Worm (Caenorhabditis elegans) whole organism, young adult: Measurements from ENCODE around the gene bed-2.

Source experiments
- B0019.2 ChIP-seq: fragments of 200-800 bp; sonication (Bioruptor generic); conservative IDR thresholded peaks from 2 replicates; pipeline ENCODE4 v1.3.6; 2022; ENCODE audit warnings: missing genetic modification reagents, missing genetic modification characterization, missing compliant biosample characterization
- F10E7.11 ChIP-seq: sonication (generic microtip); optimal IDR thresholded peaks from 2 replicates; lab custom pipeline; 2017; ENCODE audit warnings: mild to moderate bottlenecking, missing genetic modification characterization, moderate library complexity, missing compliant biosample characterization
- F23B12.7 ChIP-seq: sonication (generic microtip); optimal IDR thresholded peaks from 2 replicates; lab custom pipeline; 2017; ENCODE audit warnings: missing genetic modification characterization, mild to moderate bottlenecking, missing compliant biosample characterization, antibody characterized with exemption, moderate library complexity; ENCODE audit not compliant: insufficient read depth
- F52B5.7 ChIP-seq: sonication (generic microtip); optimal IDR thresholded peaks from 2 replicates; lab custom pipeline; 2016; ENCODE audit warnings: mild to moderate bottlenecking, missing genetic modification characterization, missing compliant biosample characterization
- ZK185.1 ChIP-seq: sonication (generic microtip); optimal IDR thresholded peaks from 2 replicates; lab custom pipeline; 2016; ENCODE audit warnings: mild to moderate bottlenecking, missing genetic modification characterization, missing compliant biosample characterization; ENCODE audit not compliant: poor library complexity, severe bottlenecking
- ama-1 ChIP-seq, 3 experiments: fragments of 150-350 bp in 1 of 3; sonication (generic microtip) in 2 of 3; optimal IDR thresholded peaks; 2 replicates each; lab custom pipeline; 2014 to 2018; ENCODE audit warnings: missing biosample characterization in 2 of 3, missing genetic modification characterization in 2 of 3, missing genetic modification reagents in 2 of 3
- ccch-3 ChIP-seq: fragments of 200-800 bp; sonication (Bioruptor generic); optimal IDR thresholded peaks from 2 replicates; lab custom pipeline; 2018; ENCODE audit warnings: mild to moderate bottlenecking, missing genetic modification characterization, missing compliant biosample characterization
- dox-1 ChIP-seq: fragments of 200-800 bp; sonication (Bioruptor generic); IDR thresholded peaks from 2 replicates; pipeline ENCODE4 v1.3.6; 2022; ENCODE audit warnings: missing genetic modification reagents, missing genetic modification characterization, missing compliant biosample characterization
- egl-18 ChIP-seq: fragments of 200-800 bp; sonication (Bioruptor generic); IDR thresholded peaks from 2 replicates; pipeline ENCODE4 v1.3.6; 2022; ENCODE audit warnings: missing genetic modification reagents, missing genetic modification characterization, missing compliant biosample characterization
- ekl-4 ChIP-seq: fragments of 200-800 bp; sonication (Bioruptor generic); IDR thresholded peaks from 2 replicates; pipeline ENCODE4 v1.3.6; 2022; ENCODE audit warnings: missing genetic modification reagents, missing genetic modification characterization, missing compliant biosample characterization
- gei-17 ChIP-seq: fragments of 200-800 bp; sonication (Bioruptor generic); optimal IDR thresholded peaks from 2 replicates; lab custom pipeline; 2018; ENCODE audit warnings: mild to moderate bottlenecking, missing genetic modification characterization, missing compliant biosample characterization
- hmg-20 ChIP-seq: fragments of 200-800 bp; sonication (Bioruptor generic); IDR thresholded peaks from 2 replicates; pipeline ENCODE4 v1.3.6; 2022; ENCODE audit warnings: missing genetic modification reagents, missing genetic modification characterization, missing compliant biosample characterization
- lin-26 ChIP-seq: fragments of 200-800 bp; sonication (Bioruptor generic); IDR thresholded peaks from 2 replicates; pipeline ENCODE4 v1.3.6; 2022; ENCODE audit warnings: missing genetic modification reagents, missing genetic modification characterization, missing compliant biosample characterization
- lin-40 ChIP-seq: sonication (generic microtip); optimal IDR thresholded peaks from 2 replicates; lab custom pipeline; 2016; ENCODE audit warnings: missing genetic modification characterization, mild to moderate bottlenecking, missing compliant biosample characterization, missing genotype, missing genetic modification reagents
- lir-1 ChIP-seq: fragments of 200-800 bp; sonication (Bioruptor generic); conservative IDR thresholded peaks from 2 replicates; pipeline ENCODE4 v1.3.6; 2022; ENCODE audit warnings: missing genetic modification reagents, missing genetic modification characterization, missing compliant biosample characterization
- madf-6 ChIP-seq: fragments of 200-800 bp; sonication (Bioruptor generic); IDR thresholded peaks from 2 replicates; pipeline ENCODE4 v1.3.6; 2022; ENCODE audit warnings: missing genetic modification reagents, missing genetic modification characterization, missing compliant biosample characterization
- mes-4 ChIP-seq: sonication (generic microtip); optimal IDR thresholded peaks from 2 replicates; lab custom pipeline; 2016; ENCODE audit warnings: missing genotype, missing genetic modification characterization, missing compliant biosample characterization
- nfyb-1 ChIP-seq: fragments of 200-800 bp; sonication (Bioruptor generic); IDR thresholded peaks from 2 replicates; pipeline ENCODE4 v1.3.6; 2022; ENCODE audit warnings: missing genetic modification reagents, missing genetic modification characterization, missing compliant biosample characterization
- nhr-120 ChIP-seq: fragments of 200-800 bp; sonication (Bioruptor generic); IDR thresholded peaks from 2 replicates; pipeline ENCODE4 v1.3.6; 2022; ENCODE audit warnings: missing genetic modification characterization, missing compliant biosample characterization
- nhr-179 ChIP-seq: sonication (generic microtip); optimal IDR thresholded peaks from 2 replicates; lab custom pipeline; 2016; ENCODE audit warnings: mild to moderate bottlenecking, missing genetic modification characterization, missing compliant biosample characterization
- nhr-27 ChIP-seq: fragments of 200-800 bp; sonication (Bioruptor generic); optimal IDR thresholded peaks from 2 replicates; lab custom pipeline; 2018; ENCODE audit warnings: mild to moderate bottlenecking, missing genetic modification characterization, moderate library complexity, missing compliant biosample characterization
- nhr-80 ChIP-seq: sonication (generic microtip); optimal IDR thresholded peaks from 2 replicates; lab custom pipeline; 2016; ENCODE audit warnings: missing genetic modification characterization, missing compliant biosample characterization
- nhr-90 ChIP-seq: sonication (generic microtip); optimal IDR thresholded peaks from 2 replicates; lab custom pipeline; 2016; ENCODE audit warnings: missing genotype, mild to moderate bottlenecking, missing genetic modification characterization, missing compliant biosample characterization
- sea-2 ChIP-seq: fragments of 200-800 bp; sonication (Bioruptor generic); IDR thresholded peaks from 2 replicates; pipeline ENCODE4 v1.3.6; 2022; ENCODE audit warnings: missing genetic modification characterization, missing compliant biosample characterization
- tbx-9 ChIP-seq: sonication (generic microtip); optimal IDR thresholded peaks from 2 replicates; lab custom pipeline; 2016; ENCODE audit warnings: borderline replicate concordance, missing genetic modification characterization, inconsistent platforms, missing compliant biosample characterization
- unc-130 ChIP-seq: sonication (generic microtip); optimal IDR thresholded peaks from 2 replicates; lab custom pipeline; 2016; ENCODE audit warnings: missing genetic modification reagents, missing genetic modification characterization, missing compliant biosample characterization
- zim-3 ChIP-seq: sonication (generic microtip); optimal IDR thresholded peaks from 2 replicates; lab custom pipeline; 2017; ENCODE audit warnings: mild to moderate bottlenecking, missing genetic modification characterization, moderate library complexity, missing compliant biosample characterization
- ztf-25 ChIP-seq: fragments of 200-800 bp; sonication (Bioruptor generic); IDR thresholded peaks from 2 replicates; pipeline ENCODE4 v1.3.6; 2022; ENCODE audit warnings: missing genetic modification reagents, missing genetic modification characterization, missing compliant biosample characterization

bed-2 gene

DNA sequence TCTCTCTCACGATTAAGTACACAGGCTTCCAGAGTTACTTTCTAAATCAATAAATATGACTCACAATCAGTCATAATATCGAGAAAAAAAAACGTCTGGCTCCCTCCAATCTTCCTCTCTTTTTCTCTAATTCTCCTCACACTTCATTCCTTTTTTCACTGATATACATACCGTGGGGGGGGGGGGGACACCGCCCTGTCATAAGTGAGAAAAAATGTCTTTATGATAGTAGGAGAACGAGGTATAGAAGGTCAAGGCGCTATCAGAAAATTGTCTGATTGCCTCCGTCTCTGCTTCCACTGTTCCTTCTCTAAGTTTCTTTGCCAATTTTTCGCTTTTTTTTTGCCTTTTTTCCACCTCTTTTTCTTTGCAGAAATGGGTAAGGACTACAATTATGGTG, 25.9 kb upstream of the bed-2 start, which contains the start of gene Y66D12A.24 (continued):
- TF ChIP-seq B0019.2 (GFP tag; lab: Robert Waterston, UW) = no peak
- TF ChIP-seq tbx-9 = no peak
- no peak for TF ChIP-seq ekl-4 (GFP tag; lab: Robert Waterston, UW)
- TF ChIP-seq nhr-90 = peak; percentile 1
- no peak for TF ChIP-seq sea-2 (GFP tag; lab: Robert Waterston, UW)
- peak; percentile 30 for TF ChIP-seq lin-40 (tag; lab: Kevin White, UChicago)
- no peak for TF ChIP-seq nhr-120 (GFP tag; lab: Robert Waterston, UW)
- no peak for TF ChIP-seq madf-6
- TF ChIP-seq hmg-20 (GFP tag; lab: Robert Waterston, UW) = no peak
- TF ChIP-seq lin-26 (GFP tag; lab: Robert Waterston, UW) = no peak
- no peak for TF ChIP-seq ztf-25 (GFP tag; lab: Robert Waterston, UW)
- no peak for TF ChIP-seq egl-18
- no peak for TF ChIP-seq F52B5.7 (tag; lab: Kevin White, UChicago)
- TF ChIP-seq ccch-3 (GFP tag; lab: Kevin White, UChicago) = no peak

DNA sequence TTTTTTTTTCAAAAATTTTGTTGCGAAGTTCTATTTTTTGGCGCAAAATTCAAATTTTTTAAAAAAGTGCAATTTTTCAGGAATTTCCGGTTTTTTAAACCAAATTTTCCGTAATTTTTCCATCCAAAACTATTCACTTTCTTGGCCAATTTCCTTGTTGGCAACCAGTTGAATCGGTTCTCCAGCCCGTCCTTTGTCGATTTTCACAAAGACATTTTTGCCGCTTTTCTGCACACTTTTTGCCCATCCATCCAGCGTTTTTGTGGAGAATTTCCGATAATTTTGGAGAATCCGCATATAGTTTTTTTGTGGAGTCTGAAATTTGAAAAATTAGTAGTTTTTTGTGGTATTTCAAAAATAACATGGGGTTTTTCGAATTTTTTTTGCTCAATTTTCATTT, 21.9 kb upstream of the bed-2 start:
- TF ChIP-seq mes-4 (no peak), dox-1 (GFP tag; lab: Robert Waterston, UW) (no peak), lin-40 (tag; lab: Kevin White, UChicago) (no peak), F23B12.7 (tag; lab: Kevin White, UChicago) (no peak), unc-130 (GFP tag; lab: Kevin White, UChicago) (no peak), lir-1 (no peak)

DNA sequence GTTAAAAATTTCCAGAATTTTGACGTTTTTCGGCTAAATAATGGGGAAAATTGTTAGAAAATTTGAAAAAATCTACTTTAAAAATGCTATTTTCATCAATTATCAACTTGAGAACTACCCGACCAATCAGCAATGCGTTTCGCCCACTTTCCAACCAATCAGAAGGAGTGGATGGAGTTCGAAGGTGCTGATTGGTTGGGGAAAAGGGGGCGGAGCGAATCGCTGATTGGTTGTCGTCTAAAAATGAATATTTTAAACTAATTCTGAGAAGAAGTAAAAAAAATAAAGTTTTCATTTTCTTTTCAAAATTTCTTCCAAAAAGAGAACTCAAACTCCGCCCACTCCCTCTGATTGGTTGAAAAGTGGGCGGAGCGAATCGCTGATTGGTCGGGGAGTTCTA, 19.6 kb upstream of the bed-2 start:
- no peak for TF ChIP-seq zim-3 (tag; lab: Kevin White, UChicago)
- peak; percentile 72; the same call in 1 of the 2 replicates for TF ChIP-seq nfyb-1 (GFP tag; lab: Robert Waterston, UW)

DNA sequence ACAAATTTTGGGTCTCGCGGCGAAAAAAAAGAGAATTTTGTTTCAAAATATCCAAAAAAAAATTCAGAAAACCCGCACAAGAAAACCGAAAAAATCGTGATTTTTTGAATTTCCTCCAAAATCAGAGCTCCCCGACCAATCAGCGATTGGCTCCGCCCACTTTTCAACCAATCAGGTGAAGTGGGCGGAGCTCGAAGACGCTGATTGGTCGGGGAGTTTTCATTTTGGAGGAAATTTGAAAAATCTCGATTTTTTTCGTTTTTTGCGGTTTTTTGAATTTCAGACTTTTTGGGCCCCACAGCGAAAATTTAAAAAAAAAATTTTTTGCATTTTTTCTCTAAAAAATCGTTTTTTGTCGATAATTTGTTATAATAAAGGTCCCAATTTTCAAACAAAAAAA, 19.0 kb upstream of the bed-2 start:
- TF ChIP-seq F10E7.11 (tag; lab: Kevin White, UChicago) = no peak

DNA sequence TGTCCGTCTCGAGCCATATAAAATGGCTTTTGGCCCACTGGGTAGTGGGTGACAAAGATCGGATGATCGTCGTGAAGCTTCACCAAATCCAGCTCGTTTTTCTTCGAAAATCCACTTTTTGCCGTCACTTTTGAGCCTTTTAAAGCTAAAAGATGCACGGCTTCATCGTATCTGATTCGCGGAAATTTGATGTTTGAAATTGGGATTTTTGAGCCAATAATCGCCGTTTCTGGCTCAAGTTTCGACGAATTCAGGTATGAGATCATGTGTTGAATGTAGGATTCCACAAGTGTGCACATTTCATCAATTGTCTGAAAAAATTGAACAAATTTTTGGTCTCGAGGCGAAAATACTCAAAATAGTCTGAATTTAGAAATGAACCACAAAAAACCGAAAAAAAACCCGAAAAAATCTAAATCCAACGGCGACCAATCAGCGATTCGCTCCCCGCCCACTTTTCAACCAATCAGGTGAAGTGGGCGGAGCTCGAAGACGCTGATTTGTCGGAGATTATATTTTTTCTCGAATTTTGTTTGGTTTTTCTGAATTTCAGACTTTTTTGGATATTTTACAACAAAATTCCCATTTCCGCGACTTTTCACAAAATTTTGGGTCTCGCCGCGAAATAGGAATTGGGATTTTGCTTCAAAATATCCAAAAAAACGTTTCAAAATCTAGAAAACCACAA, 18.2 kb upstream of the bed-2 start:
- no peak for TF ChIP-seq ZK185.1 (tag; lab: Kevin White, UChicago)
- TF ChIP-seq nhr-27 (tag; lab: Kevin White, UChicago) = no peak
- no peak for TF ChIP-seq ama-1 (optimal IDR thresholded peaks at IDR 0.05; lab: Kevin White, UChicago)
- no peak for TF ChIP-seq ama-1 (GFP tag; optimal IDR thresholded peaks at IDR 0.05; lab: Kevin White, UChicago)

DNA sequence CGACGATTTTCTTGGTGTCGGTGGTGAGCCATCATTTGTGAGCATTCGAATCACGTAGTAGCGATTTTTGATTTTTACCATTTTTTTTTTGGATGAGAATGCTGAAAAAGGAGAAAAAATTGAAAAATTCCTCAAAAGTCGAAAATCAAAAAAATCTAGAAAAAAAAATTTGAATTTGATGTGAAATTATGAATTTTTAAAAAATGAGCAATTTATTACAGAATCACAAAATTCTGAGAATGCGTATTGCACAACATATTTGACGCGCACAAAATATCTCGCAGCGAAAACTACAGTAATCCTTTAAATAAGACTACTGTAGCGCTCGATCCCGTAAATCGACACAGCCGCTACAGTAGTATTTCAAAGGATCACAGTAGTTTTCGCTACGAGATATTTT, 16.6 kb upstream of the bed-2 start, which contains the start of gene popl-5:
Gene popl-5 (minus strand): TSS at position 101 of the 400 bp plus-strand sequence.
- TF ChIP-seq nhr-27 (tag; lab: Kevin White, UChicago) (no peak), unc-130 (GFP tag; lab: Kevin White, UChicago) (no peak), nhr-179 (tag; lab: Kevin White, UChicago) (no peak), gei-17 (no peak), nhr-80 (tag; lab: Kevin White, UChicago) (no peak), zim-3 (tag; lab: Kevin White, UChicago) (no peak)
